Worm (Caenorhabditis elegans) whole organism, L4 larva: ENCODE results near the gene toca-1.

Source experiments
- D1046.2 ChIP-seq: fragments of 200-800 bp; sonication (Bioruptor generic); IDR thresholded peaks from 2 replicates; pipeline ENCODE4 v1.3.6; 2022; ENCODE audit warnings: missing genetic modification characterization, missing compliant biosample characterization
- F10B5.3 ChIP-seq: sonication (generic microtip); optimal IDR thresholded peaks from 2 replicates; lab custom pipeline; 2016; ENCODE audit warnings: mild to moderate bottlenecking, missing genetic modification characterization, missing compliant biosample characterization
- R02D3.7 ChIP-seq: fragments of 150-350 bp; sonication (generic microtip); optimal IDR thresholded peaks from 3 replicates; lab custom pipeline; 2014; ENCODE audit warnings: missing biosample characterization, missing genetic modification characterization
- T20F7.1 ChIP-seq: fragments of 200-800 bp; sonication (Bioruptor generic); optimal IDR thresholded peaks from 2 replicates; lab custom pipeline; 2018; ENCODE audit warnings: mild to moderate bottlenecking, missing genetic modification characterization, missing compliant biosample characterization
- T26A8.4 ChIP-seq: fragments of 200-800 bp; sonication (Bioruptor generic); IDR thresholded peaks from 2 replicates; pipeline ENCODE4 v1.3.6; 2022; ENCODE audit warnings: missing genetic modification characterization, missing compliant biosample characterization
- Y105C5A.15 ChIP-seq: fragments of 200-800 bp; sonication (Bioruptor generic); IDR thresholded peaks from 2 replicates; pipeline ENCODE4 v1.3.6; 2022; ENCODE audit warnings: missing genetic modification characterization, missing compliant biosample characterization
- Y48G9A.11 ChIP-seq: fragments of 200-800 bp; sonication (Bioruptor generic); IDR thresholded peaks from 2 replicates; pipeline ENCODE4 v1.3.6; 2022; ENCODE audit warnings: missing genetic modification reagents, missing genetic modification characterization, missing compliant biosample characterization
- Y75B8A.6 ChIP-seq: fragments of 200-800 bp; sonication (Bioruptor generic); IDR thresholded peaks from 2 replicates; pipeline ENCODE4 v1.3.6; 2022; ENCODE audit warnings: missing genetic modification reagents, missing genetic modification characterization, missing compliant biosample characterization
- ZK337.2 ChIP-seq: fragments of 200-800 bp; sonication (Bioruptor generic); IDR thresholded peaks from 2 replicates; pipeline ENCODE4 v1.3.6; 2022; ENCODE audit warnings: missing genetic modification reagents, missing genetic modification characterization, missing compliant biosample characterization
- ceh-20 ChIP-seq: fragments of 200-800 bp; sonication (Bioruptor generic); IDR thresholded peaks from 2 replicates; pipeline ENCODE4 v1.3.6; 2022; ENCODE audit warnings: missing genetic modification reagents, missing genetic modification characterization, missing compliant biosample characterization
- ceh-32 ChIP-seq: sonication (generic microtip); optimal IDR thresholded peaks from 2 replicates; lab custom pipeline; 2016; ENCODE audit warnings: mild to moderate bottlenecking, missing genetic modification characterization, missing compliant biosample characterization; ENCODE audit not compliant: poor library complexity
- ceh-62 ChIP-seq: sonication (generic microtip); optimal IDR thresholded peaks from 2 replicates; lab custom pipeline; 2017; ENCODE audit warnings: missing biosample characterization, missing genetic modification characterization
- ceh-82 ChIP-seq: sonication (generic microtip); optimal IDR thresholded peaks from 2 replicates; lab custom pipeline; 2017; ENCODE audit warnings: missing biosample characterization, missing genetic modification characterization
- ces-1 ChIP-seq: fragments of 150-350 bp; sonication (generic microtip); optimal IDR thresholded peaks from 4 replicates; lab custom pipeline; 2014; ENCODE audit warnings: missing biosample characterization, missing genetic modification reagents, missing genetic modification characterization
- daf-16 ChIP-seq, 3 experiments: sonication (generic microtip); optimal IDR thresholded peaks; 2 replicates each; lab custom pipeline; 2016 to 2017; ENCODE audit warnings: missing genetic modification characterization in 3 of 3, missing genetic modification reagents in 3 of 3, mild to moderate bottlenecking in 2 of 3, missing compliant biosample characterization in 2 of 3, missing biosample characterization in 1 of 3, moderate library complexity in 1 of 3
- daf-8 ChIP-seq: fragments of 200-800 bp; sonication (Bioruptor generic); IDR thresholded peaks from 2 replicates; pipeline ENCODE4 v1.3.6; 2022; ENCODE audit warnings: missing genetic modification characterization, missing compliant biosample characterization
- dmd-8 ChIP-seq: fragments of 200-800 bp; sonication (Bioruptor generic); IDR thresholded peaks from 2 replicates; pipeline ENCODE4 v1.3.6; 2022; ENCODE audit warnings: missing genetic modification characterization, missing compliant biosample characterization
- duxl-1 ChIP-seq: sonication (generic microtip); optimal IDR thresholded peaks from 2 replicates; lab custom pipeline; 2016; ENCODE audit warnings: mild to moderate bottlenecking, missing genetic modification characterization, moderate library complexity, missing compliant biosample characterization; ENCODE audit not compliant: poor library complexity
- egl-43 ChIP-seq: fragments of 200-800 bp; sonication (Bioruptor generic); IDR thresholded peaks from 2 replicates; pipeline ENCODE4 v1.3.6; 2022; ENCODE audit warnings: missing genetic modification reagents, missing genetic modification characterization, missing compliant biosample characterization
- hlh-30 ChIP-seq: sonication (generic microtip); optimal IDR thresholded peaks from 2 replicates; lab custom pipeline; 2017; ENCODE audit warnings: antibody characterized with exemption, mild to moderate bottlenecking, missing genetic modification characterization, missing compliant biosample characterization; ENCODE audit not compliant: insufficient read depth
- jun-1 ChIP-seq: fragments of 150-350 bp; optimal IDR thresholded peaks from 2 replicates; lab custom pipeline; 2014; ENCODE audit warnings: missing biosample characterization, missing genetic modification reagents, missing genetic modification characterization
- lin-13 ChIP-seq: fragments of 150-350 bp; optimal IDR thresholded peaks from 2 replicates; lab custom pipeline; 2014; ENCODE audit warnings: missing biosample characterization, missing genetic modification reagents, missing genetic modification characterization
- lin-38 ChIP-seq: fragments of 200-800 bp; sonication (Bioruptor generic); IDR thresholded peaks from 2 replicates; pipeline ENCODE4 v1.3.6; 2022; ENCODE audit warnings: missing genetic modification reagents, missing genetic modification characterization, missing compliant biosample characterization
- lin-39 ChIP-seq: fragments of 150-350 bp; optimal IDR thresholded peaks from 2 replicates; lab custom pipeline; 2014; ENCODE audit warnings: missing biosample characterization, missing genetic modification reagents, missing genetic modification characterization
- madf-5 ChIP-seq, 2 experiments: fragments of 200-800 bp; sonication (Bioruptor generic); IDR thresholded peaks; 2 replicates each; pipeline ENCODE4 v1.3.6; 2022; ENCODE audit warnings: missing compliant biosample characterization in 2 of 2, missing genetic modification characterization in 2 of 2
- madf-9 ChIP-seq: fragments of 200-800 bp; sonication (Bioruptor generic); conservative IDR thresholded peaks from 2 replicates; pipeline ENCODE4 v1.3.6; 2022; ENCODE audit warnings: missing genetic modification reagents, missing genetic modification characterization, missing compliant biosample characterization
- mxl-3 ChIP-seq: fragments of 200-800 bp; sonication (Bioruptor generic); optimal IDR thresholded peaks from 2 replicates; lab custom pipeline; 2018; ENCODE audit warnings: mild to moderate bottlenecking, missing genetic modification characterization, missing compliant biosample characterization
- nhr-10 ChIP-seq: fragments of 150-350 bp; optimal IDR thresholded peaks from 2 replicates; lab custom pipeline; 2014; ENCODE audit warnings: missing biosample characterization, missing genetic modification characterization
- nhr-102 ChIP-seq: sonication (generic microtip); optimal IDR thresholded peaks from 2 replicates; lab custom pipeline; 2016; ENCODE audit warnings: mild to moderate bottlenecking, missing genetic modification characterization, moderate library complexity, missing compliant biosample characterization
- nhr-111 ChIP-seq: fragments of 200-800 bp; sonication (Bioruptor generic); optimal IDR thresholded peaks from 2 replicates; lab custom pipeline; 2018; ENCODE audit warnings: mild to moderate bottlenecking, missing genetic modification characterization, missing compliant biosample characterization
- nhr-237 ChIP-seq: sonication (generic microtip); optimal IDR thresholded peaks from 2 replicates; lab custom pipeline; 2017; ENCODE audit warnings: missing biosample characterization, missing genetic modification characterization
- nhr-41 ChIP-seq: fragments of 200-800 bp; sonication (Bioruptor generic); IDR thresholded peaks from 2 replicates; pipeline ENCODE4 v1.3.6; 2022; ENCODE audit warnings: missing genetic modification reagents, missing genetic modification characterization, missing compliant biosample characterization
- nhr-42 ChIP-seq: fragments of 200-800 bp; sonication (Bioruptor generic); IDR thresholded peaks from 2 replicates; pipeline ENCODE4 v1.3.6; 2022; ENCODE audit warnings: missing genetic modification characterization, missing compliant biosample characterization
- nhr-48 ChIP-seq: sonication (generic microtip); optimal IDR thresholded peaks from 2 replicates; lab custom pipeline; 2016; ENCODE audit warnings: mild to moderate bottlenecking, missing genetic modification characterization, missing compliant biosample characterization
- pha-4 ChIP-seq, 2 experiments: fragments of 150-350 bp in 1 of 2; fragments of 200-800 bp in 1 of 2; sonication (Bioruptor generic) in 1 of 2; IDR thresholded peaks in 1 of 2; optimal IDR thresholded peaks in 1 of 2; 2 replicates each; pipeline versions ENCODE4 v1.3.6 to Lab custom; 2014 to 2022; ENCODE audit warnings: missing genetic modification characterization in 2 of 2, missing genetic modification reagents in 2 of 2, missing biosample characterization in 1 of 2, missing compliant biosample characterization in 1 of 2
- saeg-2 ChIP-seq: fragments of 200-800 bp; sonication (Bioruptor generic); IDR thresholded peaks from 2 replicates; pipeline ENCODE4 v1.3.6; 2022; ENCODE audit warnings: missing genetic modification reagents, missing genetic modification characterization, missing compliant biosample characterization
- sdz-12 ChIP-seq: fragments of 200-800 bp; sonication (Bioruptor generic); optimal IDR thresholded peaks from 2 replicates; lab custom pipeline; 2018; ENCODE audit warnings: mild to moderate bottlenecking, missing genetic modification characterization, missing compliant biosample characterization
- tag-97 ChIP-seq: fragments of 200-800 bp; sonication (Bioruptor generic); IDR thresholded peaks from 2 replicates; pipeline ENCODE4 v1.3.6; 2022; ENCODE audit warnings: missing genetic modification characterization, missing compliant biosample characterization
- unc-130 ChIP-seq: sonication (generic microtip); optimal IDR thresholded peaks from 2 replicates; lab custom pipeline; 2016; ENCODE audit warnings: missing genetic modification reagents, missing genetic modification characterization, missing compliant biosample characterization
- unc-62 ChIP-seq, 3 experiments: fragments of 150-350 bp in 1 of 3; sonication (generic microtip); optimal IDR thresholded peaks in 2 of 3; peaks in 1 of 3; 1 replicate in 1 of 3; 2 replicates in 2 of 3; lab custom pipeline; 2014 to 2017; ENCODE audit warnings: missing biosample characterization in 3 of 3, missing genetic modification characterization in 3 of 3, missing genetic modification reagents in 3 of 3, missing genotype in 1 of 3
- vab-7 ChIP-seq: fragments of 200-800 bp; sonication (Bioruptor generic); IDR thresholded peaks from 2 replicates; pipeline ENCODE4 v1.3.6; 2022; ENCODE audit warnings: missing genetic modification reagents, missing genetic modification characterization, missing compliant biosample characterization
- zag-1 ChIP-seq: fragments of 150-350 bp; optimal IDR thresholded peaks from 2 replicates; lab custom pipeline; 2014; ENCODE audit warnings: missing biosample characterization, missing genetic modification characterization
- zfp-2 ChIP-seq: sonication (generic microtip); optimal IDR thresholded peaks from 2 replicates; lab custom pipeline; 2016; ENCODE audit warnings: mild to moderate bottlenecking, missing genetic modification characterization, missing compliant biosample characterization
- zip-11 ChIP-seq: fragments of 200-800 bp; sonication (Bioruptor generic); IDR thresholded peaks from 2 replicates; pipeline ENCODE4 v1.3.6; 2022; ENCODE audit warnings: missing genetic modification characterization, missing compliant biosample characterization
- zip-2 ChIP-seq: fragments of 150-350 bp; optimal IDR thresholded peaks from 2 replicates; lab custom pipeline; 2014; ENCODE audit warnings: missing biosample characterization, missing genetic modification characterization

The toca-1 gene

ce11 chrX:1489574-1489973 lies 31.7 kb downstream of the toca-1 start:
- no peak for TF ChIP-seq jun-1 (tag; lab: Kevin White, UChicago)
- no peak for TF ChIP-seq zip-2 (tag; lab: Kevin White, UChicago)
- no peak for TF ChIP-seq zag-1 (tag; lab: Kevin White, UChicago)
- TF ChIP-seq R02D3.7 (tag; lab: Kevin White, UChicago): no peak
- TF ChIP-seq nhr-102: no peak
- TF ChIP-seq unc-130 (GFP tag; lab: Kevin White, UChicago): no peak
- peak in 1 of 2 experiments; percentile 29 for TF ChIP-seq daf-16 (GFP tag; optimal IDR thresholded peaks at IDR 0.05; lab: Kevin White, UChicago)
- TF ChIP-seq daf-16 (tag; optimal IDR thresholded peaks at IDR 0.05; lab: Kevin White, UChicago): no peak
- no peak for TF ChIP-seq zfp-2
- no peak for TF ChIP-seq nhr-48 (tag; lab: Kevin White, UChicago)
- TF ChIP-seq tag-97 (GFP tag; lab: Robert Waterston, UW): no peak
- TF ChIP-seq ceh-20: no peak
- no peak for TF ChIP-seq madf-9 (GFP tag; lab: Robert Waterston, UW)
- TF ChIP-seq nhr-42 (GFP tag; lab: Robert Waterston, UW): no peak
- TF ChIP-seq nhr-237 (tag; lab: Kevin White, UChicago): no peak
- TF ChIP-seq nhr-41 (GFP tag; lab: Robert Waterston, UW): no peak
- TF ChIP-seq unc-62 (GFP tag; optimal IDR thresholded peaks at IDR 0.05 in 1 of 2; lab: Kevin White, UChicago): peak in 1 of 2 experiments; percentile 30
- no peak for TF ChIP-seq unc-62 (tag; optimal IDR thresholded peaks at IDR 0.05; lab: Kevin White, UChicago)
- TF ChIP-seq lin-39 (tag; lab: Kevin White, UChicago): no peak
- no peak for TF ChIP-seq T26A8.4 (GFP tag; lab: Robert Waterston, UW)
- TF ChIP-seq daf-8: no peak
- TF ChIP-seq ZK337.2: no peak
- peak; percentile 61 for TF ChIP-seq duxl-1 (tag; lab: Kevin White, UChicago)

- 0 out of 2 replicates have a peak, but pooled peaks have one; percentile 25 for TF ChIP-seq Y75B8A.6 (GFP tag; lab: Robert Waterston, UW)
- no peak for TF ChIP-seq ceh-32 (tag; lab: Kevin White, UChicago)
- TF ChIP-seq pha-4 (GFP tag; IDR thresholded peaks at IDR 0.05; lab: Robert Waterston, UW): no peak
- no peak for TF ChIP-seq pha-4 (tag; optimal IDR thresholded peaks at IDR 0.05; lab: Kevin White, UChicago)
- peak; percentile 22; the same call in 1 of the 2 replicates for TF ChIP-seq vab-7 (GFP tag; lab: Robert Waterston, UW)
- TF ChIP-seq sdz-12 (GFP tag; lab: Kevin White, UChicago): peak; percentile 19
- TF ChIP-seq D1046.2 (GFP tag; lab: Robert Waterston, UW): 0 out of 2 replicates have a peak, but pooled peaks have one; percentile 19
- TF ChIP-seq T20F7.1 (GFP tag; lab: Kevin White, UChicago): no peak
- TF ChIP-seq, all 104 proteins: peak for 4
These were observed 32.5 kb downstream of the toca-1 start for ce11 chrX:1488775-1489174.

- TF ChIP-seq mxl-3 (GFP tag; lab: Kevin White, UChicago) (no peak), nhr-10 (tag; lab: Kevin White, UChicago) (no peak), dmd-8 (GFP tag; lab: Robert Waterston, UW) (no peak), Y75B8A.6 (GFP tag; lab: Robert Waterston, UW) (0 out of 2 replicates have a peak, but pooled peaks have one; percentile 59), vab-7 (GFP tag; lab: Robert Waterston, UW) (no peak), ceh-82 (tag; lab: Kevin White, UChicago) (no peak), ceh-62 (tag; lab: Kevin White, UChicago) (no peak), ces-1 (GFP tag; lab: Kevin White, UChicago) (no peak), sdz-12 (GFP tag; lab: Kevin White, UChicago) (no peak), zip-2 (tag; lab: Kevin White, UChicago) (no peak), T26A8.4 (GFP tag; lab: Robert Waterston, UW) (no peak), nhr-42 (GFP tag; lab: Robert Waterston, UW) (no peak), lin-13 (GFP tag; lab: Kevin White, UChicago) (no peak), zip-11 (no peak), saeg-2 (GFP tag; lab: Robert Waterston, UW) (no peak), hlh-30 (no peak), madf-5 (GFP tag; IDR thresholded peaks at IDR 0.05; lab: Robert Waterston, UW) (no peak), nhr-111 (GFP tag; lab: Kevin White, UChicago) (no peak), lin-38 (GFP tag; lab: Robert Waterston, UW) (no peak), egl-43 (GFP tag; lab: Robert Waterston, UW) (0 out of 2 replicates have a peak, but pooled peaks have one; percentile 16), Y48G9A.11 (0 out of 2 replicates have a peak, but pooled peaks have one; percentile 12), duxl-1 (tag; lab: Kevin White, UChicago) (no peak), D1046.2 (GFP tag; lab: Robert Waterston, UW) (0 out of 2 replicates have a peak, but pooled peaks have one; percentile 20), Y105C5A.15 (no peak), F10B5.3 (tag; lab: Kevin White, UChicago) (no peak), zfp-2 (no peak), lin-39 (tag; lab: Kevin White, UChicago) (no peak)
These were observed 34.2 kb downstream of the toca-1 start for ce11 chrX:1487096-1487495.
